Fruit fly (Drosophila melanogaster) whole organism: Measurements from ENCODE around the gene CG17027.

Experiments
- CG8478 ChIP-seq: fragments of >200 bp; optimal IDR thresholded peaks from 2 replicates; lab custom pipeline; 2018; ENCODE audit warnings: inconsistent platforms
- pan ChIP-seq: fragments of >200 bp; optimal IDR thresholded peaks from 2 replicates; lab custom pipeline; 2017

DNA sequence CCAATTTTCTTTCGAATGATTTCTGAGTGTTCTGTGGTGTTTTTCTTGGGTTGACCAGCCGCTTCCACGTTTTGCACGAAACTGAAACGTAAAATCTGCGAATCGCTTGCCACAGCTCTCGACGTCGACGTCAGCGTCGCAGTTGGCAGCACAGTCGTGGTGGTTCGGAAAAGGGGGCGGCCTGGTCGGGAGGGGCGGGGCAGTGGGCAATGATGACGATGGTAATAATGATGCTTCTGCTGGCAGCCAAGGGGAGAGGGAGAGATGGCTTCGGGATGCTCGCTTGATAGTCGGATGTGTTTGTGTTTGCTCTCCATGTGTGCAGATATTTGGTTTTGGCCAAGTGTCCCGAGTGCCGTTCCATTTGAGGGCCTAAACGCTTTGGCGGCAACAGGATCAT is 27.0 kb upstream of the CG17027 start:
- TF ChIP-seq CG8478 (no peak), pan (lab: Kevin White, UChicago) (no peak)
